Worm (Caenorhabditis elegans) whole organism, L4 larva: Measurements from ENCODE around the gene C24F3.2.

Experiments
- Y105C5A.15 ChIP-seq: fragments of 200-800 bp; sonication (Bioruptor generic); IDR thresholded peaks from 2 replicates; pipeline ENCODE4 v1.3.6; 2022; ENCODE audit warnings: missing genetic modification characterization, missing compliant biosample characterization
- ceh-62 ChIP-seq: sonication (generic microtip); optimal IDR thresholded peaks from 2 replicates; lab custom pipeline; 2017; ENCODE audit warnings: missing biosample characterization, missing genetic modification characterization
- dve-1 ChIP-seq: sonication (generic microtip); optimal IDR thresholded peaks from 2 replicates; lab custom pipeline; 2017; ENCODE audit warnings: antibody characterized with exemption, mild to moderate bottlenecking, missing genetic modification characterization, missing compliant biosample characterization; ENCODE audit not compliant: insufficient read depth
- lin-13 ChIP-seq: fragments of 150-350 bp; optimal IDR thresholded peaks from 2 replicates; lab custom pipeline; 2014; ENCODE audit warnings: missing biosample characterization, missing genetic modification reagents, missing genetic modification characterization
- lin-39 ChIP-seq: fragments of 150-350 bp; optimal IDR thresholded peaks from 2 replicates; lab custom pipeline; 2014; ENCODE audit warnings: missing biosample characterization, missing genetic modification reagents, missing genetic modification characterization
- nhr-11 ChIP-seq: fragments of 150-350 bp; optimal IDR thresholded peaks from 2 replicates; lab custom pipeline; 2014; ENCODE audit warnings: missing biosample characterization, missing genetic modification characterization
- nhr-6 ChIP-seq: fragments of 150-350 bp; optimal IDR thresholded peaks from 2 replicates; lab custom pipeline; 2014; ENCODE audit warnings: missing biosample characterization, missing genetic modification characterization
- skn-1 ChIP-seq: fragments of 150-350 bp; optimal IDR thresholded peaks from 2 replicates; lab custom pipeline; 2014; ENCODE audit warnings: missing biosample characterization, missing genetic modification characterization
- unc-39 ChIP-seq: sonication (generic microtip); optimal IDR thresholded peaks from 2 replicates; lab custom pipeline; 2017; ENCODE audit warnings: missing biosample characterization, missing genetic modification characterization

ce11 chrIV:10177779-10178178 is 44.6 kb upstream of the C24F3.2 start, which contains the start of gene mspn-1:
- TF ChIP-seq unc-39 (tag; lab: Kevin White, UChicago) (no peak), nhr-11 (tag; lab: Kevin White, UChicago) (no peak), nhr-6 (no peak), ceh-62 (tag; lab: Kevin White, UChicago) (no peak), skn-1 (no peak), dve-1 (tag; lab: Kevin White, UChicago) (no peak), Y105C5A.15 (GFP tag; lab: Robert Waterston, UW) (no peak), lin-39 (tag; lab: Kevin White, UChicago) (no peak), lin-13 (GFP tag; lab: Kevin White, UChicago) (no peak)
